Worm (Caenorhabditis elegans) whole organism, L4/young adult: ENCODE data around the gene ZK632.11.

ENCODE experiments used
- dao-5 ChIP-seq: sonication (generic microtip); optimal IDR thresholded peaks from 2 replicates; lab custom pipeline; 2016; ENCODE audit warnings: missing genotype, missing genetic modification characterization, moderate library complexity, missing compliant biosample characterization
- him-1 ChIP-seq: sonication (generic microtip); optimal IDR thresholded peaks from 2 replicates; lab custom pipeline; 2016; ENCODE audit warnings: missing genotype, missing genetic modification reagents, missing genetic modification characterization, missing compliant biosample characterization

DNA sequence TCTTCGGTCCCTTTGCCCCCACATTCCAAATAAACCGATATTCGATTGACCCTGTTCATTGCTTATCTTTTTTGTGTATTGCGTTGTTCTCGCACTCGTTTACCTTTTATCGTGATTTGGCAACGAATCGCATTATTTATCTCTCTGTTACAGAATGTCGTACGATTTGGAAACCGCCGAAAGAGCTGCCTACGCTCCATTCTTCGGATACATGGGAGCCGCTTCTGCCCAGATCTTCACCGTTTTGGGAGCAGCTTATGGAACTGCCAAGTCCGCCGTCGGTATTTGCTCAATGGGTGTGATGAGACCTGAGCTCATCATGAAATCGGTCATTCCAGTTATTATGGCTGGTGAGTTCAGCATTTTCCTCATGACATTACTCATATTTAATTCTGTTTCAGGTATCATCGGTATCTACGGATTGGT is 45.7 kb upstream of the ZK632.11 start, which contains the start of gene vha-2:
- no peak for TF ChIP-seq him-1
- TF ChIP-seq dao-5 (tag; lab: Kevin White, UChicago), result no peak
